Fruit fly (Drosophila melanogaster) whole organism, embryonic: ENCODE data around the gene Mal-B1.

Experiments used
- Blimp-1 ChIP-seq: fragments of 200-800 bp; sonication (Bioruptor generic); optimal IDR thresholded peaks from 3 replicates; lab custom pipeline; 2018; ENCODE audit warnings: missing biosample characterization, missing genetic modification characterization, mild to moderate bottlenecking, moderate library complexity, missing genetic modification reagents
- CG10654 ChIP-seq: fragments of 200-800 bp; sonication (Bioruptor generic); optimal IDR thresholded peaks from 2 replicates; lab custom pipeline; 2016; ENCODE audit warnings: missing biosample characterization, missing genetic modification characterization
- CG13624 ChIP-seq: fragments of 200-800 bp; sonication (Bioruptor generic); optimal IDR thresholded peaks from 2 replicates; lab custom pipeline; 2016; ENCODE audit warnings: missing biosample characterization, missing genetic modification characterization
- CG18764 ChIP-seq: fragments of 200-800 bp; sonication (Bioruptor generic); optimal IDR thresholded peaks from 3 replicates; lab custom pipeline; 2016; ENCODE audit warnings: missing biosample characterization, missing genetic modification characterization
- CG30431 ChIP-seq: fragments of 200-800 bp; sonication (Bioruptor generic); optimal IDR thresholded peaks from 2 replicates; lab custom pipeline; 2017; ENCODE audit warnings: missing biosample characterization, missing genetic modification characterization
- CG6854 ChIP-seq: fragments of 200-800 bp; sonication (Bioruptor generic); optimal IDR thresholded peaks from 3 replicates; lab custom pipeline; 2017; ENCODE audit warnings: missing biosample characterization, mild to moderate bottlenecking, missing genetic modification characterization
- Lhr ChIP-seq: fragments of 200-800 bp; sonication (Bioruptor generic); optimal IDR thresholded peaks from 3 replicates; lab custom pipeline; 2017; ENCODE audit warnings: mild to moderate bottlenecking, missing biosample characterization, missing genetic modification reagents, missing genetic modification characterization
- pfk ChIP-seq: fragments of 200-800 bp; sonication (Bioruptor generic); optimal IDR thresholded peaks from 2 replicates; lab custom pipeline; 2018; ENCODE audit warnings: missing biosample characterization, mild to moderate bottlenecking, missing genetic modification characterization, moderate library complexity

dm6 chr2L:11841538-11841937 is 5.5 kb upstream of the Mal-B1 start:
- TF ChIP-seq CG6854 = no peak
- no peak for TF ChIP-seq CG10654 (GFP tag; lab: Kevin White, UChicago)
- no peak for TF ChIP-seq CG18764
- TF ChIP-seq pfk (GFP tag; lab: Kevin White, UChicago) = no peak
- no peak for TF ChIP-seq Lhr
- TF ChIP-seq CG30431 (GFP tag; lab: Kevin White, UChicago) = no peak
- TF ChIP-seq CG13624 (GFP tag; lab: Kevin White, UChicago) = no peak
- no peak for TF ChIP-seq Blimp-1 (GFP tag; lab: Kevin White, UChicago)
